Fruit fly (Drosophila melanogaster): ENCODE measurements around the gene 4E-T.

4E-T gene

dm6 chr4:971084-971483 lies 12.9 kb upstream of the 4E-T start (continued):
- TF ChIP-seq CG10979 (tag; optimal IDR thresholded peaks at IDR 0.05) (no peak), gfzf (GFP tag; optimal IDR thresholded peaks at IDR 0.05) (no peak), E2f1 (GFP tag; IDR thresholded peaks at IDR 0.05) (no peak), Scr (GFP tag; IDR thresholded peaks at IDR 0.05; ENCODE audit: partially characterized antibody) (0 out of 2 replicates have a peak, but pooled peaks have one; percentile 35), Fer1 (GFP tag; optimal IDR thresholded peaks at IDR 0.05) (no peak), danr (GFP tag; IDR thresholded peaks at IDR 0.05) (no peak), Dll (GFP tag; IDR thresholded peaks at IDR 0.05; ENCODE audit: partially characterized antibody) (no peak), hbn (GFP tag; IDR thresholded peaks at IDR 0.05; ENCODE audit: partially characterized antibody) (no peak), Bteb2 (GFP tag; optimal IDR thresholded peaks at IDR 0.05) (no peak), CG11723 (GFP tag; optimal IDR thresholded peaks at IDR 0.05) (no peak), CG34224 (GFP tag; IDR thresholded peaks at IDR 0.05; ENCODE audit: partially characterized antibody) (no peak), E2f2 (GFP tag; IDR thresholded peaks at IDR 0.05) (no peak), tll (GFP tag; optimal IDR thresholded peaks at IDR 0.05) (no peak), ind (GFP tag; optimal IDR thresholded peaks at IDR 0.05) (no peak), CG18476 (GFP tag; optimal IDR thresholded peaks at IDR 0.05) (no peak), mam (GFP tag; optimal IDR thresholded peaks at IDR 0.05) (no peak), CG9817 (tag; optimal IDR thresholded peaks at IDR 0.05) (no peak), CG14050 (GFP tag; IDR thresholded peaks at IDR 0.05) (no peak), CG7839 (tag; optimal IDR thresholded peaks at IDR 0.05) (no peak), insv (GFP tag; optimal IDR thresholded peaks at IDR 0.05) (no peak), ewg (GFP tag; optimal IDR thresholded peaks at IDR 0.05) (no peak), CG13424 (tag; optimal IDR thresholded peaks at IDR 0.05) (no peak), ara (GFP tag; IDR thresholded peaks at IDR 0.05) (no peak), gro (GFP tag; optimal IDR thresholded peaks at IDR 0.05) (no peak), fd96Cb (tag; optimal IDR thresholded peaks at IDR 0.05) (no peak), CG15073 (GFP tag; optimal IDR thresholded peaks at IDR 0.05) (no peak)

- TF ChIP-seq sens-2 (GFP tag; IDR thresholded peaks at IDR 0.05) (no peak), hbn (GFP tag; IDR thresholded peaks at IDR 0.05; ENCODE audit: partially characterized antibody) (no peak), Ets65A (GFP tag) (peak; percentile 41), CG31441 (GFP tag; IDR thresholded peaks at IDR 0.05) (no peak), knrl (GFP tag; IDR thresholded peaks at IDR 0.05; ENCODE audit: partially characterized antibody) (no peak), gsb-n (tag; optimal IDR thresholded peaks at IDR 0.05) (no peak), CG2875 (GFP tag; optimal IDR thresholded peaks at IDR 0.05) (no peak), MTF-1 (GFP tag; optimal IDR thresholded peaks at IDR 0.05; ENCODE audit: borderline replicate concordance) (no peak), CG34376 (GFP tag; optimal IDR thresholded peaks at IDR 0.05) (peak; percentile 34), p53 (GFP tag; optimal IDR thresholded peaks at IDR 0.05) (no peak), org-1 (GFP tag; optimal IDR thresholded peaks at IDR 0.05) (no peak), Med (GFP tag) (peak; percentile 71), mld (GFP tag; IDR thresholded peaks at IDR 0.05; ENCODE audit: partially characterized antibody) (no peak), lov (optimal IDR thresholded peaks at IDR 0.05) (no peak), lov (GFP tag; IDR thresholded peaks at IDR 0.05) (no peak), gem (tag; optimal IDR thresholded peaks at IDR 0.05) (no peak), CG13123 (GFP tag; optimal IDR thresholded peaks at IDR 0.05) (no peak), vvl (GFP tag; IDR thresholded peaks at IDR 0.05) (no peak), CG2199 (GFP tag; IDR thresholded peaks at IDR 0.05) (peak; percentile 61; the same call in 1 of the 3 replicates), Poxn (GFP tag; IDR thresholded peaks at IDR 0.05) (no peak), sug (tag; optimal IDR thresholded peaks at IDR 0.05) (peak; percentile 23)
Observed at dm6 chr4:963717-964116, 5.5 kb upstream of the 4E-T start.
